Fruit fly (Drosophila melanogaster) whole organism, embryonic: ENCODE results near the gene FRG1.

ENCODE experiments used
- ATbp ChIP-seq: fragments of 200-800 bp; sonication (Bioruptor generic); optimal IDR thresholded peaks from 2 replicates; lab custom pipeline; 2017; ENCODE audit warnings: missing biosample characterization, mild to moderate bottlenecking, missing genetic modification characterization, missing genetic modification reagents
- CG10147 ChIP-seq: fragments of 200-800 bp; sonication (Bioruptor generic); optimal IDR thresholded peaks from 2 replicates; lab custom pipeline; 2019; ENCODE audit warnings: missing biosample characterization, mild to moderate bottlenecking, missing genetic modification characterization, moderate library complexity
- CG11696 ChIP-seq: fragments of 200-800 bp; sonication (Bioruptor generic); IDR thresholded peaks from 2 replicates; pipeline ENCODE4 v1.3.6; 2022; ENCODE audit warnings: missing biosample characterization, missing genetic modification characterization
- CG12071 ChIP-seq: fragments of 200-800 bp; sonication (Bioruptor generic); optimal IDR thresholded peaks from 3 replicates; lab custom pipeline; 2018; ENCODE audit warnings: missing biosample characterization, mild to moderate bottlenecking, missing genetic modification characterization
- CG14965 ChIP-seq: fragments of 200-800 bp; sonication (Bioruptor generic); optimal IDR thresholded peaks from 2 replicates; lab custom pipeline; 2016; ENCODE audit warnings: missing biosample characterization, missing genetic modification characterization, borderline replicate concordance
- CG15514 ChIP-seq: fragments of 200-800 bp; sonication (Bioruptor generic); optimal IDR thresholded peaks from 3 replicates; lab custom pipeline; 2017; ENCODE audit warnings: missing biosample characterization, missing genetic modification characterization, mild to moderate bottlenecking, moderate library complexity, missing genetic modification reagents
- CG1603 ChIP-seq: fragments of 200-800 bp; sonication (Bioruptor generic); optimal IDR thresholded peaks from 2 replicates; lab custom pipeline; 2019; ENCODE audit warnings: missing biosample characterization, mild to moderate bottlenecking, missing genetic modification characterization, moderate library complexity
- CG17912 ChIP-seq: fragments of 200-800 bp; sonication (Bioruptor generic); optimal IDR thresholded peaks from 2 replicates; lab custom pipeline; 2018; ENCODE audit warnings: missing biosample characterization, mild to moderate bottlenecking, missing genetic modification characterization
- CG18764 ChIP-seq: fragments of 200-800 bp; sonication (Bioruptor generic); optimal IDR thresholded peaks from 3 replicates; lab custom pipeline; 2016; ENCODE audit warnings: missing biosample characterization, missing genetic modification characterization
- CG2889 ChIP-seq: fragments of 200-800 bp; sonication (Bioruptor generic); IDR thresholded peaks from 3 replicates; pipeline ENCODE4 v1.3.6; 2022; ENCODE audit warnings: missing biosample characterization, missing genetic modification characterization
- CG30020 ChIP-seq: fragments of 200-800 bp; optimal IDR thresholded peaks from 2 replicates; lab custom pipeline; 2019; ENCODE audit warnings: missing biosample characterization, mild to moderate bottlenecking, missing genetic modification characterization, moderate library complexity
- CG31441 ChIP-seq: fragments of 200-800 bp; sonication (Bioruptor generic); IDR thresholded peaks from 2 replicates; pipeline ENCODE4 v1.3.6; 2022; ENCODE audit warnings: missing biosample characterization, missing genetic modification characterization
- CG3163 ChIP-seq: fragments of 200-800 bp; sonication (Bioruptor generic); optimal IDR thresholded peaks from 3 replicates; lab custom pipeline; 2016; ENCODE audit warnings: missing biosample characterization, missing genetic modification characterization
- CG3995 ChIP-seq: fragments of 200-800 bp; sonication (Bioruptor generic); optimal IDR thresholded peaks from 3 replicates; lab custom pipeline; 2016; ENCODE audit warnings: missing biosample characterization, missing genetic modification characterization
- CG4360 ChIP-seq: fragments of 200-800 bp; sonication (Bioruptor generic); IDR thresholded peaks from 2 replicates; pipeline ENCODE4 v1.3.6; 2022; ENCODE audit warnings: missing biosample characterization, missing genetic modification characterization
- CG4820 ChIP-seq: fragments of 200-800 bp; sonication (Bioruptor generic); optimal IDR thresholded peaks from 3 replicates; lab custom pipeline; 2016; ENCODE audit warnings: missing biosample characterization, missing genetic modification characterization
- CG6272 ChIP-seq: fragments of 200-800 bp; sonication (Bioruptor generic); IDR thresholded peaks from 2 replicates; pipeline ENCODE4 v1.3.6; 2022; ENCODE audit warnings: missing biosample characterization, missing genetic modification characterization
- CG7271 ChIP-seq: fragments of 200-800 bp; sonication (Bioruptor generic); optimal IDR thresholded peaks from 2 replicates; lab custom pipeline; 2018; ENCODE audit warnings: missing biosample characterization, mild to moderate bottlenecking, missing genetic modification characterization, moderate library complexity
- CG8478 ChIP-seq: fragments of >200 bp; optimal IDR thresholded peaks from 2 replicates; lab custom pipeline; 2018
- CG9215 ChIP-seq: fragments of 200-800 bp; sonication (Bioruptor generic); IDR thresholded peaks from 2 replicates; pipeline ENCODE4 v1.3.6; 2022; ENCODE audit warnings: missing biosample characterization, missing genetic modification characterization
- CG9609 ChIP-seq: fragments of 200-800 bp; sonication (Bioruptor generic); optimal IDR thresholded peaks from 3 replicates; lab custom pipeline; 2016; ENCODE audit warnings: missing biosample characterization, missing genetic modification characterization
- Fer3 ChIP-seq: fragments of 200-800 bp; sonication (Bioruptor generic); optimal IDR thresholded peaks from 2 replicates; lab custom pipeline; 2018; ENCODE audit warnings: missing biosample characterization, mild to moderate bottlenecking, missing genetic modification characterization, moderate library complexity
- Gug ChIP-seq: fragments of 200-800 bp; sonication (Bioruptor generic); IDR thresholded peaks from 4 replicates; pipeline ENCODE4 v1.3.6; 2022; ENCODE audit warnings: missing biosample characterization, missing genetic modification characterization
- HLHmδ ChIP-seq: fragments of 200-800 bp; sonication (Bioruptor generic); optimal IDR thresholded peaks from 2 replicates; lab custom pipeline; 2018; ENCODE audit warnings: missing biosample characterization, mild to moderate bottlenecking, missing genetic modification characterization, moderate library complexity
- Jarid2 ChIP-seq: fragments of 200-800 bp; sonication (Bioruptor generic); optimal IDR thresholded peaks from 3 replicates; lab custom pipeline; 2017; ENCODE audit warnings: mild to moderate bottlenecking, missing biosample characterization, missing genetic modification reagents, missing genetic modification characterization
- Med ChIP-seq: fragments of 200-800 bp; sonication (Bioruptor generic); peaks from one replicate; lab custom pipeline; 2016; ENCODE audit warnings: missing biosample characterization, missing genetic modification characterization, mild to moderate bottlenecking, inconsistent platforms, moderate library complexity
- NC2α ChIP-seq: fragments of 200-800 bp; sonication (Bioruptor generic); optimal IDR thresholded peaks from 2 replicates; lab custom pipeline; 2016; ENCODE audit warnings: missing biosample characterization, missing genetic modification characterization
- NC2β ChIP-seq: fragments of 200-800 bp; sonication (Bioruptor generic); optimal IDR thresholded peaks from 2 replicates; lab custom pipeline; 2016; ENCODE audit warnings: missing biosample characterization, missing genetic modification characterization
- Nf-YC ChIP-seq: fragments of 200-800 bp; optimal IDR thresholded peaks from 3 replicates; lab custom pipeline; 2019; ENCODE audit warnings: missing biosample characterization, mild to moderate bottlenecking, missing genetic modification characterization, moderate library complexity
- TFAM ChIP-seq: fragments of 200-800 bp; sonication (Bioruptor generic); optimal IDR thresholded peaks from 2 replicates; lab custom pipeline; 2017; ENCODE audit warnings: missing biosample characterization, missing genetic modification characterization, inconsistent platforms
- amos ChIP-seq: fragments of 200-800 bp; sonication (Bioruptor generic); IDR thresholded peaks from 2 replicates; pipeline ENCODE4 v1.3.6; 2022; ENCODE audit warnings: missing biosample characterization, missing genetic modification characterization; ENCODE audit not compliant: partially characterized antibody
- bab2 ChIP-seq: fragments of 200-800 bp; sonication (Bioruptor generic); optimal IDR thresholded peaks from 2 replicates; lab custom pipeline; 2016; ENCODE audit warnings: missing biosample characterization, missing genetic modification characterization
- bcd ChIP-seq: fragments of 200-800 bp; sonication (Bioruptor generic); optimal IDR thresholded peaks from 2 replicates; lab custom pipeline; 2017; ENCODE audit warnings: missing biosample characterization, mild to moderate bottlenecking, missing genetic modification characterization
- dati ChIP-seq: fragments of 200-800 bp; sonication (Bioruptor generic); IDR thresholded peaks from 2 replicates; pipeline ENCODE4 v1.3.6; 2022; ENCODE audit warnings: missing biosample characterization, missing genetic modification characterization
- fd64A ChIP-seq: fragments of 200-800 bp; sonication (Bioruptor generic); optimal IDR thresholded peaks from 3 replicates; lab custom pipeline; 2018; ENCODE audit warnings: missing biosample characterization, mild to moderate bottlenecking, missing genetic modification characterization
- ken ChIP-seq: fragments of 200-800 bp; sonication (Bioruptor generic); IDR thresholded peaks from 3 replicates; pipeline ENCODE4 v1.3.6; 2022; ENCODE audit warnings: missing biosample characterization, missing genetic modification characterization
- lilli ChIP-seq: fragments of 200-800 bp; sonication (Bioruptor generic); optimal IDR thresholded peaks from 3 replicates; lab custom pipeline; 2016; ENCODE audit warnings: missing biosample characterization, missing genetic modification characterization
- mirr ChIP-seq: fragments of 200-800 bp; sonication (Bioruptor generic); optimal IDR thresholded peaks from 3 replicates; lab custom pipeline; 2018; ENCODE audit warnings: missing biosample characterization, mild to moderate bottlenecking, missing genetic modification characterization
- mld ChIP-seq: fragments of 200-800 bp; sonication (Bioruptor generic); IDR thresholded peaks from 3 replicates; pipeline ENCODE4 v1.3.6; 2022; ENCODE audit warnings: missing biosample characterization, missing genetic modification characterization; ENCODE audit not compliant: partially characterized antibody
- pan ChIP-seq, 4 experiments: fragments of >200 bp in 3 of 4; fragments of 200-800 bp in 1 of 4; sonication (Bioruptor generic) in 1 of 4; optimal IDR thresholded peaks in 3 of 4; IDR thresholded peaks in 1 of 4; 2 replicates each; pipeline versions ENCODE4 v1.3.6 to Lab custom; 2017 to 2022; ENCODE audit warnings: missing biosample characterization in 2 of 4, missing genetic modification characterization in 2 of 4, mixed read lengths in 1 of 4
- run ChIP-seq: fragments of 200-800 bp; sonication (Bioruptor generic); optimal IDR thresholded peaks from 3 replicates; lab custom pipeline; 2018; ENCODE audit warnings: missing biosample characterization, mild to moderate bottlenecking, missing genetic modification characterization
- sisA ChIP-seq: fragments of 200-800 bp; sonication (Bioruptor generic); IDR thresholded peaks from 2 replicates; pipeline ENCODE4 v1.3.6; 2022; ENCODE audit warnings: missing biosample characterization, missing genetic modification characterization
- sr ChIP-seq: fragments of 200-800 bp; sonication (Bioruptor generic); IDR thresholded peaks from 3 replicates; pipeline ENCODE4 v1.3.6; 2022; ENCODE audit warnings: missing biosample characterization, missing genetic modification characterization
- stwl ChIP-seq: fragments of 200-800 bp; sonication (Bioruptor generic); optimal IDR thresholded peaks from 3 replicates; lab custom pipeline; 2018; ENCODE audit warnings: missing biosample characterization, mild to moderate bottlenecking, missing genetic modification characterization, moderate library complexity
- tgo ChIP-seq: fragments of 200-800 bp; sonication (Bioruptor generic); IDR thresholded peaks from 3 replicates; pipeline ENCODE4 v1.3.6; 2022; ENCODE audit warnings: missing biosample characterization, missing genetic modification characterization
- tna ChIP-seq: fragments of 200-800 bp; sonication (Bioruptor generic); IDR thresholded peaks from 2 replicates; pipeline ENCODE4 v1.3.6; 2022; ENCODE audit warnings: missing biosample characterization, missing genetic modification characterization; ENCODE audit not compliant: partially characterized antibody
- toy ChIP-seq: fragments of 200-800 bp; sonication (Bioruptor generic); IDR thresholded peaks from 2 replicates; pipeline ENCODE4 v1.3.6; 2022; ENCODE audit warnings: missing biosample characterization, missing genetic modification characterization
- vnd ChIP-seq: fragments of 200-800 bp; sonication (Bioruptor generic); IDR thresholded peaks from 3 replicates; pipeline ENCODE4 v1.3.6; 2022; ENCODE audit warnings: missing biosample characterization, missing genetic modification characterization; ENCODE audit not compliant: partially characterized antibody

Gene FRG1

dm6 chr3L:20309758-20310733 is 13.3 kb upstream of the FRG1 start:
- TF ChIP-seq CG4360 (GFP tag; lab: Robert Waterston, UW) (peak; percentile 94), bcd (GFP tag; lab: Kevin White, UChicago) (peak; percentile 45), CG31441 (GFP tag; lab: Robert Waterston, UW) (no peak), stwl (tag; lab: Kevin White, UChicago) (peak; percentile 99), NC2α (GFP tag; lab: Kevin White, UChicago) (no peak), fd64A (no peak), CG1603 (tag; lab: Kevin White, UChicago) (peak; percentile 89), sr (GFP tag; lab: Robert Waterston, UW) (no peak), dati (GFP tag; lab: Robert Waterston, UW) (no peak), CG17912 (GFP tag; lab: Kevin White, UChicago) (no peak), CG8478 (lab: Kevin White, UChicago) (peak; percentile 71), mirr (GFP tag; lab: Kevin White, UChicago) (no peak), toy (no peak), ATbp (GFP tag; lab: Kevin White, UChicago) (no peak), CG2889 (GFP tag; lab: Robert Waterston, UW) (no peak), TFAM (GFP tag; lab: Kevin White, UChicago) (no peak), CG9215 (GFP tag; lab: Robert Waterston, UW) (no peak), CG4820 (GFP tag; lab: Kevin White, UChicago) (no peak), bab2 (GFP tag; lab: Kevin White, UChicago) (peak; percentile 26), CG12071 (GFP tag; lab: Kevin White, UChicago) (no peak), CG10147 (no peak), lilli (GFP tag; lab: Kevin White, UChicago) (peak; percentile 65), CG3995 (GFP tag; lab: Kevin White, UChicago) (peak; percentile 55), ken (GFP tag; lab: Robert Waterston, UW) (peak; percentile 66; the same call in 2 of the 3 replicates), Jarid2 (no peak), HLHmδ (no peak), pan (optimal IDR thresholded peaks at IDR 0.05; lab: Kevin White, UChicago) (no peak), pan (GFP tag; optimal IDR thresholded peaks at IDR 0.05 in 1 of 2, IDR thresholded peaks at IDR 0.05 in 1 of 2) (no peak), CG9609 (GFP tag; lab: Kevin White, UChicago) (peak; percentile 66), mld (peak; percentile 57; the same call in 1 of the 3 replicates), Med (peak; percentile 92), vnd (GFP tag; lab: Robert Waterston, UW) (peak; percentile 67), CG14965 (GFP tag; lab: Kevin White, UChicago) (no peak), sisA (GFP tag; lab: Robert Waterston, UW) (peak; percentile 38; the same call in 1 of the 2 replicates), CG7271 (no peak), tgo (GFP tag; lab: Robert Waterston, UW) (no peak), run (no peak), amos (GFP tag; lab: Robert Waterston, UW) (peak; percentile 90), Nf-YC (peak; percentile 15), CG15514 (peak; percentile 88), tna (peak; percentile 53; the same call in 1 of the 2 replicates), CG30020 (tag; lab: Kevin White, UChicago) (peak; percentile 33), Gug (GFP tag; lab: Robert Waterston, UW) (no peak), CG6272 (GFP tag; lab: Robert Waterston, UW) (no peak), CG18764 (peak; percentile 20), NC2β (GFP tag; lab: Kevin White, UChicago) (peak; percentile 25), CG3163 (GFP tag; lab: Kevin White, UChicago) (peak; percentile 44), Fer3 (tag; lab: Kevin White, UChicago) (peak; percentile 7), CG11696 (no peak)
